Fruit fly (Drosophila melanogaster) whole organism, wandering third instar larva: ENCODE data around the gene Kr-h1.

ENCODE experiments used
- lola ChIP-seq: fragments of >200 bp; optimal IDR thresholded peaks from 2 replicates; lab custom pipeline; 2017; ENCODE audit warnings: missing biosample characterization, missing genetic modification characterization
- sage ChIP-seq: fragments of 200-800 bp; sonication (Bioruptor generic); optimal IDR thresholded peaks from 2 replicates; lab custom pipeline; 2016; ENCODE audit warnings: missing biosample characterization, mild to moderate bottlenecking, missing genetic modification characterization

DNA sequence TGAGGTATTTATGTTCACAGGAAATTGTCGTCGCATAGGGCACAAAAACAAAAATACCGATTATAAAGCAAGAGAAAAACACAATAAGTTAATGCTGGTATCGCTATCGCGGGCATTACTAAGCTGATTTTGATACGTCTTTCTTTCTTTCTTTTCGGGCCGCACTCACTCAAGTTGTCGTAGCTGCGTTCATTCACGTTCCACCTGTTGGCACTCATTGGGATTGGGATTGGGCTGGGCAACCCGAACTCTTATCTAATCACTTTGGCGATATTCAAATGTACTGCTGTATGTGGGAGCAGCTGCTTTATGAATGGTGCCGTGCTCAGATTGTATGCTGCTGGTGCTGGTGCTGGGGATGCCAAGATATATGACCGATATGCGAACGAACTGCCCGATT is 2.3 kb downstream of the Kr-h1 start:
- TF ChIP-seq lola (GFP tag; lab: Kevin White, UChicago): no peak
- no peak for TF ChIP-seq sage (GFP tag; lab: Kevin White, UChicago)
